Worm (Caenorhabditis elegans): Measurements from ENCODE around the gene sago-1.
A peak's percentile ranks its signal among the peaks of the same experiment; 100 is the strongest.

The sago-1 gene

ce11 chrV:6275209-6275608 lies 28.4 kb upstream of the sago-1 start (continued):
- TF ChIP-seq T20F7.1 (GFP tag; optimal IDR thresholded peaks at IDR 0.05) (no peak), R02D3.7 (tag; optimal IDR thresholded peaks at IDR 0.05) (no peak), ceh-44 (GFP tag; IDR thresholded peaks at IDR 0.05) (no peak), dmd-9 (GFP tag; IDR thresholded peaks at IDR 0.05) (no peak), daf-8 (GFP tag; IDR thresholded peaks at IDR 0.05) (no peak), nhr-42 (GFP tag; IDR thresholded peaks at IDR 0.05) (no peak), lin-29 (GFP tag; IDR thresholded peaks at IDR 0.05) (no peak), nhr-237 (tag; optimal IDR thresholded peaks at IDR 0.05) (no peak), egl-43 (GFP tag; IDR thresholded peaks at IDR 0.05) (no peak), tra-1 (GFP tag; IDR thresholded peaks at IDR 0.05) (peak; percentile 65; the same call in 1 of the 2 replicates), hlh-11 (tag; optimal IDR thresholded peaks at IDR 0.05) (peak; percentile 93), jun-1 (tag; optimal IDR thresholded peaks at IDR 0.05) (peak; percentile 12), ceh-32 (tag; optimal IDR thresholded peaks at IDR 0.05; ENCODE audit: poor library complexity) (no peak), rbr-2 (tag; optimal IDR thresholded peaks at IDR 0.05) (no peak), egl-27 (tag; optimal IDR thresholded peaks at IDR 0.05) (no peak), duxl-1 (tag; optimal IDR thresholded peaks at IDR 0.05; ENCODE audit: poor library complexity) (no peak), zfp-3 (GFP tag; conservative IDR thresholded peaks at IDR 0.05) (0 out of 2 replicates have a peak, but pooled peaks have one; percentile 32)

- peak in 1 of 2 experiments; percentile 82 for TF ChIP-seq mdl-1 (tag; optimal IDR thresholded peaks at IDR 0.05)
- TF ChIP-seq F37D6.2 (tag; optimal IDR thresholded peaks at IDR 0.05), result no peak
- peak; percentile 60 for TF ChIP-seq mep-1 (tag; optimal IDR thresholded peaks at IDR 0.05)
- TF ChIP-seq nhr-102 (tag; optimal IDR thresholded peaks at IDR 0.05), result peak; percentile 56
- TF ChIP-seq D1046.2 (GFP tag; IDR thresholded peaks at IDR 0.05), result no peak
- no peak for TF ChIP-seq fos-1 (tag; optimal IDR thresholded peaks at IDR 0.05)
- TF ChIP-seq php-3 (GFP tag; IDR thresholded peaks at IDR 0.05), result peak; percentile 27; the same call in 1 of the 2 replicates
- no peak for TF ChIP-seq nhr-25 (tag; optimal IDR thresholded peaks at IDR 0.05; ENCODE audit: borderline replicate concordance, insufficient read depth)
- no peak for TF ChIP-seq zfp-3 (GFP tag; conservative IDR thresholded peaks at IDR 0.05)
- peak in 1 of 2 experiments; percentile 5 for TF ChIP-seq hif-1 (tag; optimal IDR thresholded peaks at IDR 0.05)
- no peak for TF ChIP-seq skn-1 (tag; optimal IDR thresholded peaks at IDR 0.05)
- peak; percentile 45 for TF ChIP-seq T20F7.1 (GFP tag; optimal IDR thresholded peaks at IDR 0.05)
- peak; percentile 97 for TF ChIP-seq dve-1 (tag; optimal IDR thresholded peaks at IDR 0.05; ENCODE audit: insufficient read depth)
- no peak for TF ChIP-seq nhr-237 (tag; optimal IDR thresholded peaks at IDR 0.05)
- TF ChIP-seq mxl-2 (GFP tag; conservative IDR thresholded peaks at IDR 0.05), result no peak
- no peak for TF ChIP-seq mdt-29 (GFP tag; IDR thresholded peaks at IDR 0.05)
- peak; percentile 87 for TF ChIP-seq nhr-48 (tag; optimal IDR thresholded peaks at IDR 0.05)
- TF ChIP-seq nhr-76 (tag; optimal IDR thresholded peaks at IDR 0.05), result no peak
- peak; percentile 97 for TF ChIP-seq pqm-1 (tag; optimal IDR thresholded peaks at IDR 0.05)
- peak; percentile 32; the same call in 1 of the 2 replicates for TF ChIP-seq nhr-41 (GFP tag; IDR thresholded peaks at IDR 0.05)
- no peak for TF ChIP-seq T26A8.4 (GFP tag; IDR thresholded peaks at IDR 0.05)
- TF ChIP-seq Y105C5A.15 (GFP tag; IDR thresholded peaks at IDR 0.05), result no peak
- TF ChIP-seq ctbp-1 (GFP tag; IDR thresholded peaks at IDR 0.05), result no peak
- TF ChIP-seq hlh-30 (tag; optimal IDR thresholded peaks at IDR 0.05; ENCODE audit: insufficient read depth), result peak; percentile 70
- TF ChIP-seq sdz-12 (GFP tag; optimal IDR thresholded peaks at IDR 0.05), result no peak
- no peak for TF ChIP-seq cey-2 (tag; optimal IDR thresholded peaks at IDR 0.05; ENCODE audit: borderline replicate concordance, insufficient read depth)
- no peak for TF ChIP-seq Y5F2A.4 (GFP tag; optimal IDR thresholded peaks at IDR 0.05)
- TF ChIP-seq ceh-32 (tag; optimal IDR thresholded peaks at IDR 0.05; ENCODE audit: poor library complexity), result no peak
- no peak for TF ChIP-seq ceh-82 (tag; optimal IDR thresholded peaks at IDR 0.05)
- TF ChIP-seq dmd-9 (GFP tag; IDR thresholded peaks at IDR 0.05), result no peak
- peak in 1 of 2 experiments; percentile 96 for TF ChIP-seq unc-62 (GFP tag; optimal IDR thresholded peaks at IDR 0.05 in 1 of 2)
- no peak for TF ChIP-seq unc-62 (tag; optimal IDR thresholded peaks at IDR 0.05)
- TF ChIP-seq vab-7 (GFP tag; IDR thresholded peaks at IDR 0.05), result no peak
- TF ChIP-seq mxl-3 (GFP tag; optimal IDR thresholded peaks at IDR 0.05), result peak; percentile 64
- no peak for TF ChIP-seq ZK337.2 (GFP tag; IDR thresholded peaks at IDR 0.05)
- TF ChIP-seq zag-1 (tag; optimal IDR thresholded peaks at IDR 0.05), result no peak
These were observed 27.4 kb upstream of the sago-1 start, which contains the start of gene F31F7.1 for ce11 chrV:6276205-6276604. Gene F31F7.1 (plus strand): TSS chrV:6276439.

Data from whole organism, L4 larva.